Worm (Caenorhabditis elegans) whole organism, L4 larva: ENCODE data around the gene ins-3.

ENCODE experiments used
- ZK546.5 ChIP-seq, 2 experiments: sonication (generic microtip); optimal IDR thresholded peaks; 2 replicates each; lab custom pipeline; 2017; ENCODE audit warnings: missing biosample characterization in 2 of 2, missing genetic modification characterization in 2 of 2
- daf-8 ChIP-seq: fragments of 200-800 bp; sonication (Bioruptor generic); IDR thresholded peaks from 2 replicates; pipeline ENCODE4 v1.3.6; 2022; ENCODE audit warnings: missing genetic modification characterization, missing compliant biosample characterization
- dmd-6 ChIP-seq: fragments of 200-800 bp; sonication (Bioruptor generic); IDR thresholded peaks from 2 replicates; pipeline ENCODE4 v1.3.6; 2022; ENCODE audit warnings: missing genetic modification reagents, missing genetic modification characterization, missing compliant biosample characterization
- hif-1 ChIP-seq, 2 experiments: sonication (generic microtip); optimal IDR thresholded peaks; 2 replicates each; lab custom pipeline; 2016 to 2017; ENCODE audit warnings: missing compliant biosample characterization in 2 of 2, missing genetic modification characterization in 2 of 2, missing genetic modification reagents in 2 of 2, missing genotype in 2 of 2, mild to moderate bottlenecking in 1 of 2
- madf-5 ChIP-seq, 2 experiments: fragments of 200-800 bp; sonication (Bioruptor generic); IDR thresholded peaks; 2 replicates each; pipeline ENCODE4 v1.3.6; 2022; ENCODE audit warnings: missing compliant biosample characterization in 2 of 2, missing genetic modification characterization in 2 of 2
- skn-1 ChIP-seq: fragments of 150-350 bp; optimal IDR thresholded peaks from 2 replicates; lab custom pipeline; 2014; ENCODE audit warnings: missing biosample characterization, missing genetic modification characterization
- unc-130 ChIP-seq: sonication (generic microtip); optimal IDR thresholded peaks from 2 replicates; lab custom pipeline; 2016; ENCODE audit warnings: missing genetic modification reagents, missing genetic modification characterization, missing compliant biosample characterization
- zfp-3 ChIP-seq: fragments of 200-800 bp; sonication (Bioruptor generic); conservative IDR thresholded peaks from 2 replicates; pipeline ENCODE4 v1.3.6; 2022; ENCODE audit warnings: missing genetic modification reagents, missing genetic modification characterization, missing compliant biosample characterization

ins-3 gene

ce11 chrII:5942593-5942992 is 48.0 kb downstream of the ins-3 start, which contains the start of gene F28B12.1 (continued):
- TF ChIP-seq daf-8 = no peak

- TF ChIP-seq zfp-3 (GFP tag; lab: Robert Waterston, UW) = 0 out of 2 replicates have a peak, but pooled peaks have one; percentile 17
- no peak for TF ChIP-seq unc-130 (GFP tag; lab: Kevin White, UChicago)
- no peak for TF ChIP-seq skn-1
- TF ChIP-seq hif-1 (tag; optimal IDR thresholded peaks at IDR 0.05; lab: Kevin White, UChicago) = peak in 1 of 2 experiments; percentile 9
- TF ChIP-seq dmd-6 (GFP tag; lab: Robert Waterston, UW) = no peak
- TF ChIP-seq madf-5 (GFP tag; IDR thresholded peaks at IDR 0.05; lab: Robert Waterston, UW) = 0 out of 4 replicates have a peak, but pooled peaks of 1 of the 2 experiments have one; percentile 20
- no peak for TF ChIP-seq ZK546.5 (tag; optimal IDR thresholded peaks at IDR 0.05; lab: Kevin White, UChicago)
These were observed 49.8 kb downstream of the ins-3 start, which contains the start of gene F28B12.6 for ce11 chrII:5940815-5941214. Gene F28B12.6 (plus strand): TSS chrII:5940863.
